Worm (Caenorhabditis elegans): ENCODE results near the gene Y54G11A.7.
"Not testable (repeated sequence)": the region's sequence is repeated elsewhere in the genome, so short reads cannot be mapped to it uniquely, and the experiment has no call there.

The Y54G11A.7 gene

DNA sequence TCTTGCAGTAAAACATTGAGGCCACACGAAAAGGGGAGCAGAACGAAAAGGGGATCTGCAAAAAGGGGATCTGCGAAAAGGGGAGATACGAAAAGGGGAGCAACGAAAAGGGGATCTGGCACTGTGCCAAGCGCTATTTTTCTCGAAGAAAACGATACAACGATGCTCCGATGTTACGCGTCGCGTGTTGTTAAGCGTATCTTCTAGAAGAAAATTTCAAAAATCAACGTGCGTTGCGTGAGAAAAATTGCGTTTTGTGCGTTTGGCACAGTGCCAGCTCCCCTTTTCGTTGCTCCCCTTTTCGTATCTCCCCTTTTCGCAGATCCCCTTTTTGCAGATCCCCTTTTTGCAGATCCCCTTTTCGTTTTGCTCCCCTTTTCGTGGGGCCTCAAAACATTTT, 49.1 kb downstream of the Y54G11A.7 start, which contains the start of gene Y54G11A.9:
TSS of gene Y54G11A.9 (minus strand) at position 196 of the 400 bp plus-strand sequence.
- TF ChIP-seq mdl-1, pqm-1, unc-39 (tag; optimal IDR thresholded peaks at IDR 0.05): not testable (repeated sequence)
